Worm (Caenorhabditis elegans): ENCODE data around the gene acs-2.

ce11 chrV:15551642-15552041 is 15.6 kb upstream of the acs-2 start:
- TF ChIP-seq tab-1 (GFP tag; IDR thresholded peaks at IDR 0.05) (peak; percentile 93), flt-1 (GFP tag; IDR thresholded peaks at IDR 0.05) (peak; percentile 95), ztf-29 (GFP tag; IDR thresholded peaks at IDR 0.05) (peak; percentile 81), ref-1 (GFP tag; conservative IDR thresholded peaks at IDR 0.05) (peak; percentile 75)
